Worm (Caenorhabditis elegans): ENCODE measurements around the gene tbx-37.

DNA sequence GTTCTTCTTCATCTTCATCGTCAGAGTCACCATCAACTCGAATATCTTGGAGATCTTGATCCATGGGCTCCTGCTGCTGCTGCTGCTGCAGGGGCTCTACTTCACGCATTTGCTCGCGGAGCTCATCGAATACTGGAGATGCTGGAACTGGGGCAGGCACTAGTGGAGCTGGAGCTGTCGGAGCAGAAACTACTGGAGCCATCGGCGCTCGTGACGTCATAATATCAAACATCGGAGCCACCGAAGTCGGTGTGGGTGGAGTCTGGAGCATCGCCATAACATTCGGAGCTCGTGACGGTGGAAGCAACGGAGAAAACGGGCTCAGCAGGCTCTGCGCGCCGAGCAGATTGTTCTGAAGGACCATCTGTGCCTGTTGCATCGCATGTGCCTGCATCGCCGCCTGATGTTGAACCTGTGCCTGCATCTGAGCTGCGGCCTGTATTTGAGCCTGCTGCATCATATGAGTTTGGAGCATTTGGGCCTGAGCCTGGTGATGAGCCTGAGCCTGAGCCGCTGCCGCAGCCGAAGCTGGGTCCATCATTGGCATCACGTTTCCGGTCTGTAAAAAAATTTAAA is 51.2 kb downstream of the tbx-37 start:
- no peak for TF ChIP-seq mep-1 (tag; optimal IDR thresholded peaks at IDR 0.05)
- TF ChIP-seq sptf-1 (tag; optimal IDR thresholded peaks at IDR 0.05) = no peak
- no peak for TF ChIP-seq unc-39 (tag; optimal IDR thresholded peaks at IDR 0.05)
